Worm (Caenorhabditis elegans) whole organism, midembryonic: ENCODE data around the gene frm-8.

ENCODE experiments used
- cog-1 ChIP-seq: sonication (generic microtip); optimal IDR thresholded peaks from 2 replicates; lab custom pipeline; 2016; ENCODE audit warnings: missing genetic modification characterization, missing compliant biosample characterization
- med-1 ChIP-seq: sonication (generic microtip); optimal IDR thresholded peaks from 2 replicates; lab custom pipeline; 2017; ENCODE audit warnings: missing genetic modification characterization, mild to moderate bottlenecking, missing compliant biosample characterization, antibody characterized with exemption, missing genetic modification reagents; ENCODE audit not compliant: insufficient read depth
- tab-1 ChIP-seq: fragments of 200-800 bp; sonication (Bioruptor generic); IDR thresholded peaks from 2 replicates; pipeline ENCODE4 v1.3.6; 2022; ENCODE audit warnings: missing genetic modification characterization, missing compliant biosample characterization
- ztf-29 ChIP-seq: fragments of 200-800 bp; sonication (Bioruptor generic); IDR thresholded peaks from 2 replicates; pipeline ENCODE4 v1.3.6; 2022; ENCODE audit warnings: missing genetic modification reagents, missing genetic modification characterization, missing compliant biosample characterization

- TF ChIP-seq med-1 (GFP tag; lab: Kevin White, UChicago) (no peak), cog-1 (tag; lab: Kevin White, UChicago) (no peak), tab-1 (GFP tag; lab: Robert Waterston, UW) (no peak), ztf-29 (GFP tag; lab: Robert Waterston, UW) (no peak)
Observed at ce11 chrIII:3253043-3253442, 34.1 kb upstream of the frm-8 start, which contains the start of gene Y53G8AL.3.
